Fruit fly (Drosophila melanogaster): ENCODE results near the gene CG31751.
A peak's percentile ranks its signal among the peaks of the same experiment; 100 is the strongest.

Gene CG31751

DNA sequence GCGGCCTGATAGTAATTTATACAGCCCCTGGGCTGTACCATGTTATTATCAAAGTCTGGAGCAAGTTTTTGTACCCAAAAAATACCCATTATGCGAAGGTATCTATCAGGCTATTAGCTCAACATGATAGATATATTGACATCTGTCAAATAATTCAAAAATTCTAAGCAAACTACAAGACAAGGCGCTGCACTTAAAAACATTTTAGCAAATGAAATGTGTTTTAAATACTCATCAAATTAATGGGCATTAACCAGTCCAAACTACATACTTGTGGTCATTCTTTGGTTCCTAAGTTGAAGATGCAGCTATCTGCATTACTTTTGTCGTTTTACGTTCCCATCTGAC lies 23.7 kb upstream of the CG31751 start (continued):
- TF ChIP-seq lmd (GFP tag; IDR thresholded peaks at IDR 0.05) = peak; percentile 75
- TF ChIP-seq nom (GFP tag; optimal IDR thresholded peaks at IDR 0.05) = no peak
- peak; percentile 85 for TF ChIP-seq CG31441 (GFP tag; IDR thresholded peaks at IDR 0.05)
- TF ChIP-seq CG2116 (GFP tag; optimal IDR thresholded peaks at IDR 0.05) = peak; percentile 10
- TF ChIP-seq tio (GFP tag; optimal IDR thresholded peaks at IDR 0.05) = no peak
- peak; percentile 98 for TF ChIP-seq sens (GFP tag)
- no peak for TF ChIP-seq Elba2 (GFP tag; optimal IDR thresholded peaks at IDR 0.05)
- TF ChIP-seq CG5245 (GFP tag; optimal IDR thresholded peaks at IDR 0.05) = peak; percentile 86
- peak; percentile 4 for TF ChIP-seq CG8290 (GFP tag; optimal IDR thresholded peaks at IDR 0.05)
- peak in 1 of 2 experiments; percentile 52 for TF ChIP-seq CG8290 (tag; optimal IDR thresholded peaks at IDR 0.05)
- peak; percentile 79 for TF ChIP-seq CG9727 (GFP tag; optimal IDR thresholded peaks at IDR 0.05)
- no peak for TF ChIP-seq CG1529 (GFP tag; optimal IDR thresholded peaks at IDR 0.05)
- peak; percentile 56 for TF ChIP-seq ro (GFP tag; IDR thresholded peaks at IDR 0.05)
- 0 out of 3 replicates have a peak, but pooled peaks have one; percentile 13 for TF ChIP-seq CG14050 (GFP tag; IDR thresholded peaks at IDR 0.05)
- TF ChIP-seq YL-1 (GFP tag; optimal IDR thresholded peaks at IDR 0.05) = no peak
- no peak for TF ChIP-seq CG3163 (GFP tag; optimal IDR thresholded peaks at IDR 0.05)
- peak; percentile 44 for TF ChIP-seq CG10274 (GFP tag; optimal IDR thresholded peaks at IDR 0.05)
- TF ChIP-seq ATbp (GFP tag; optimal IDR thresholded peaks at IDR 0.05) = peak; percentile 21
- peak; percentile 23 for TF ChIP-seq Mad (GFP tag; optimal IDR thresholded peaks at IDR 0.05)
- TF ChIP-seq MBD-R2 (GFP tag; IDR thresholded peaks at IDR 0.05) = no peak
- no peak for TF ChIP-seq hb (GFP tag; IDR thresholded peaks at IDR 0.05; ENCODE audit: partially characterized antibody)
- TF ChIP-seq croc (GFP tag; conservative IDR thresholded peaks at IDR 0.05) = peak; percentile 79
- TF ChIP-seq Scr (GFP tag; IDR thresholded peaks at IDR 0.05; ENCODE audit: partially characterized antibody) = no peak
- no peak for TF ChIP-seq wek (GFP tag; optimal IDR thresholded peaks at IDR 0.05)
- peak; percentile 41 for TF ChIP-seq Drgx (GFP tag; IDR thresholded peaks at IDR 0.05)
- TF ChIP-seq hbn (GFP tag; IDR thresholded peaks at IDR 0.05; ENCODE audit: partially characterized antibody) = no peak
- peak; percentile 64 for TF ChIP-seq esg (GFP tag; conservative IDR thresholded peaks at IDR 0.05)
- peak; percentile 44 for TF ChIP-seq slbo (GFP tag; IDR thresholded peaks at IDR 0.05)
- peak; percentile 77 for TF ChIP-seq ind (GFP tag; optimal IDR thresholded peaks at IDR 0.05)
- TF ChIP-seq tup (GFP tag; optimal IDR thresholded peaks at IDR 0.05) = no peak
- peak; percentile 51 to 75 for TF ChIP-seq Pdp1 (GFP tag; optimal IDR thresholded peaks at IDR 0.05)
- TF ChIP-seq slou (GFP tag; optimal IDR thresholded peaks at IDR 0.05) = peak; percentile 24
- peak; percentile 56; the same call in 1 of the 2 replicates for TF ChIP-seq sens-2 (GFP tag; IDR thresholded peaks at IDR 0.05)
- no peak for TF ChIP-seq CG2202 (tag; optimal IDR thresholded peaks at IDR 0.05)
- peak; percentile 26 for TF ChIP-seq gro (GFP tag; optimal IDR thresholded peaks at IDR 0.05)
- TF ChIP-seq ssp (GFP tag; IDR thresholded peaks at IDR 0.05) = peak; percentile 69
- TF ChIP-seq CG6765 (GFP tag; optimal IDR thresholded peaks at IDR 0.05) = no peak
- TF ChIP-seq ftz-f1 (GFP tag; optimal IDR thresholded peaks at IDR 0.05) = no peak
- no peak for TF ChIP-seq Aef1 (GFP tag; IDR thresholded peaks at IDR 0.05)
- peak; percentile 83 for TF ChIP-seq CG4424 (GFP tag; optimal IDR thresholded peaks at IDR 0.05)
- peak; percentile 68 for TF ChIP-seq CG16863 (GFP tag; optimal IDR thresholded peaks at IDR 0.05)
- TF ChIP-seq CG3407 (GFP tag; optimal IDR thresholded peaks at IDR 0.05) = peak; percentile 41
- TF ChIP-seq CG11247 (GFP tag; IDR thresholded peaks at IDR 0.05) = peak; percentile 48; the same call in 1 of the 2 replicates
- no peak for TF ChIP-seq pros (GFP tag; optimal IDR thresholded peaks at IDR 0.05)
- TF ChIP-seq D19B (GFP tag; optimal IDR thresholded peaks at IDR 0.05) = peak; percentile 91
- TF ChIP-seq CG13287 (GFP tag; IDR thresholded peaks at IDR 0.05; ENCODE audit: partially characterized antibody) = no peak
- TF ChIP-seq CG2678 (tag; optimal IDR thresholded peaks at IDR 0.05) = peak; percentile 84
- peak; percentile 71 for TF ChIP-seq CG1233 (GFP tag; optimal IDR thresholded peaks at IDR 0.05)
- TF ChIP-seq CoRest (tag; optimal IDR thresholded peaks at IDR 0.05) = peak; percentile 74
- no peak for TF ChIP-seq gcm2 (GFP tag; optimal IDR thresholded peaks at IDR 0.05)
- peak in 1 of 2 experiments; percentile 76 for TF ChIP-seq bsh (GFP tag; optimal IDR thresholded peaks at IDR 0.05)
- peak; percentile 5 for TF ChIP-seq NK7.1 (GFP tag; optimal IDR thresholded peaks at IDR 0.05)

All from whole organism, embryonic.